Worm (Caenorhabditis elegans) whole organism, L4 larva: ENCODE results near the gene mig-21.
A peak's percentile ranks its signal among the peaks of the same experiment; 100 is the strongest.

Experiments used
- F10B5.3 ChIP-seq: sonication (generic microtip); optimal IDR thresholded peaks from 2 replicates; lab custom pipeline; 2016; ENCODE audit warnings: mild to moderate bottlenecking, missing genetic modification characterization, missing compliant biosample characterization
- F44E2.7 ChIP-seq: fragments of 200-800 bp; sonication (Bioruptor generic); IDR thresholded peaks from 2 replicates; pipeline ENCODE4 v2.1.2; 2022; ENCODE audit warnings: missing genetic modification characterization, missing compliant biosample characterization
- R02D3.7 ChIP-seq: fragments of 150-350 bp; sonication (generic microtip); optimal IDR thresholded peaks from 3 replicates; lab custom pipeline; 2014; ENCODE audit warnings: missing biosample characterization, missing genetic modification characterization
- T20F7.1 ChIP-seq: fragments of 200-800 bp; sonication (Bioruptor generic); optimal IDR thresholded peaks from 2 replicates; lab custom pipeline; 2018; ENCODE audit warnings: mild to moderate bottlenecking, missing genetic modification characterization, missing compliant biosample characterization
- Y75B8A.6 ChIP-seq: fragments of 200-800 bp; sonication (Bioruptor generic); IDR thresholded peaks from 2 replicates; pipeline ENCODE4 v1.3.6; 2022; ENCODE audit warnings: missing genetic modification reagents, missing genetic modification characterization, missing compliant biosample characterization
- ZK546.5 ChIP-seq, 2 experiments: sonication (generic microtip); optimal IDR thresholded peaks; 2 replicates each; lab custom pipeline; 2017; ENCODE audit warnings: missing biosample characterization in 2 of 2, missing genetic modification characterization in 2 of 2
- aha-1 ChIP-seq: fragments of 150-350 bp; peaks from one replicate; lab custom pipeline; 2014; ENCODE audit warnings: missing biosample characterization, missing genetic modification characterization
- ceh-20 ChIP-seq: fragments of 200-800 bp; sonication (Bioruptor generic); IDR thresholded peaks from 2 replicates; pipeline ENCODE4 v1.3.6; 2022; ENCODE audit warnings: missing genetic modification reagents, missing genetic modification characterization, missing compliant biosample characterization
- ceh-62 ChIP-seq: sonication (generic microtip); optimal IDR thresholded peaks from 2 replicates; lab custom pipeline; 2017; ENCODE audit warnings: missing biosample characterization, missing genetic modification characterization
- ceh-82 ChIP-seq: sonication (generic microtip); optimal IDR thresholded peaks from 2 replicates; lab custom pipeline; 2017; ENCODE audit warnings: missing biosample characterization, missing genetic modification characterization
- daf-16 ChIP-seq, 3 experiments: sonication (generic microtip); optimal IDR thresholded peaks; 2 replicates each; lab custom pipeline; 2016 to 2017; ENCODE audit warnings: missing genetic modification characterization in 3 of 3, missing genetic modification reagents in 3 of 3, mild to moderate bottlenecking in 2 of 3, missing compliant biosample characterization in 2 of 3, missing biosample characterization in 1 of 3, moderate library complexity in 1 of 3
- dmd-6 ChIP-seq: fragments of 200-800 bp; sonication (Bioruptor generic); IDR thresholded peaks from 2 replicates; pipeline ENCODE4 v1.3.6; 2022; ENCODE audit warnings: missing genetic modification reagents, missing genetic modification characterization, missing compliant biosample characterization
- dmd-8 ChIP-seq: fragments of 200-800 bp; sonication (Bioruptor generic); IDR thresholded peaks from 2 replicates; pipeline ENCODE4 v1.3.6; 2022; ENCODE audit warnings: missing genetic modification characterization, missing compliant biosample characterization
- dpl-1 ChIP-seq: fragments of 150-350 bp; optimal IDR thresholded peaks from 2 replicates; lab custom pipeline; 2014; ENCODE audit warnings: missing biosample characterization, missing genetic modification reagents, missing genetic modification characterization
- dve-1 ChIP-seq: sonication (generic microtip); optimal IDR thresholded peaks from 2 replicates; lab custom pipeline; 2017; ENCODE audit warnings: antibody characterized with exemption, mild to moderate bottlenecking, missing genetic modification characterization, missing compliant biosample characterization; ENCODE audit not compliant: insufficient read depth
- fos-1 ChIP-seq: fragments of 150-350 bp; optimal IDR thresholded peaks from 2 replicates; lab custom pipeline; 2014; ENCODE audit warnings: missing biosample characterization, missing genetic modification characterization
- gei-8 ChIP-seq: fragments of 200-800 bp; sonication (Bioruptor generic); optimal IDR thresholded peaks from 2 replicates; lab custom pipeline; 2018; ENCODE audit warnings: mild to moderate bottlenecking, missing genetic modification characterization, missing compliant biosample characterization
- hlh-11 ChIP-seq: fragments of 200-800 bp; sonication (Bioruptor generic); optimal IDR thresholded peaks from 2 replicates; lab custom pipeline; 2018; ENCODE audit warnings: mild to moderate bottlenecking, missing genetic modification characterization, missing compliant biosample characterization
- hlh-30 ChIP-seq: sonication (generic microtip); optimal IDR thresholded peaks from 2 replicates; lab custom pipeline; 2017; ENCODE audit warnings: antibody characterized with exemption, mild to moderate bottlenecking, missing genetic modification characterization, missing compliant biosample characterization; ENCODE audit not compliant: insufficient read depth
- hmg-1.1 ChIP-seq: fragments of 200-800 bp; sonication (Bioruptor generic); IDR thresholded peaks from 2 replicates; pipeline ENCODE4 v1.3.6; 2022; ENCODE audit warnings: missing genetic modification reagents, missing genetic modification characterization, missing compliant biosample characterization
- lin-13 ChIP-seq: fragments of 150-350 bp; optimal IDR thresholded peaks from 2 replicates; lab custom pipeline; 2014; ENCODE audit warnings: missing biosample characterization, missing genetic modification reagents, missing genetic modification characterization
- lin-29 ChIP-seq: fragments of 200-800 bp; sonication (Bioruptor generic); IDR thresholded peaks from 2 replicates; pipeline ENCODE4 v1.3.6; 2022; ENCODE audit warnings: missing genetic modification reagents, missing genetic modification characterization, missing compliant biosample characterization
- lin-38 ChIP-seq: fragments of 200-800 bp; sonication (Bioruptor generic); IDR thresholded peaks from 2 replicates; pipeline ENCODE4 v1.3.6; 2022; ENCODE audit warnings: missing genetic modification reagents, missing genetic modification characterization, missing compliant biosample characterization
- madf-5 ChIP-seq, 2 experiments: fragments of 200-800 bp; sonication (Bioruptor generic); IDR thresholded peaks; 2 replicates each; pipeline ENCODE4 v1.3.6; 2022; ENCODE audit warnings: missing compliant biosample characterization in 2 of 2, missing genetic modification characterization in 2 of 2
- madf-9 ChIP-seq: fragments of 200-800 bp; sonication (Bioruptor generic); conservative IDR thresholded peaks from 2 replicates; pipeline ENCODE4 v1.3.6; 2022; ENCODE audit warnings: missing genetic modification reagents, missing genetic modification characterization, missing compliant biosample characterization
- mdl-1 ChIP-seq, 2 experiments: fragments of 150-350 bp in 1 of 2; sonication (generic microtip) in 1 of 2; optimal IDR thresholded peaks; 2 replicates each; lab custom pipeline; 2014 to 2017; ENCODE audit warnings: missing biosample characterization in 2 of 2, missing genetic modification characterization in 2 of 2
- mdt-29 ChIP-seq: fragments of 200-800 bp; sonication (Bioruptor generic); IDR thresholded peaks from 2 replicates; pipeline ENCODE4 v1.3.6; 2022; ENCODE audit warnings: missing genetic modification reagents, missing genetic modification characterization, missing compliant biosample characterization
- mep-1 ChIP-seq: fragments of 150-350 bp; sonication (generic microtip); optimal IDR thresholded peaks from 3 replicates; lab custom pipeline; 2014; ENCODE audit warnings: missing biosample characterization, missing genetic modification characterization
- mes-2 ChIP-seq: sonication (generic microtip); optimal IDR thresholded peaks from 2 replicates; lab custom pipeline; 2016; ENCODE audit warnings: missing genotype, mild to moderate bottlenecking, missing genetic modification characterization, missing compliant biosample characterization; ENCODE audit not compliant: poor library complexity, severe bottlenecking
- mxl-3 ChIP-seq: fragments of 200-800 bp; sonication (Bioruptor generic); optimal IDR thresholded peaks from 2 replicates; lab custom pipeline; 2018; ENCODE audit warnings: mild to moderate bottlenecking, missing genetic modification characterization, missing compliant biosample characterization
- nhr-11 ChIP-seq: fragments of 150-350 bp; optimal IDR thresholded peaks from 2 replicates; lab custom pipeline; 2014; ENCODE audit warnings: missing biosample characterization, missing genetic modification characterization
- nhr-28 ChIP-seq: fragments of 150-350 bp; optimal IDR thresholded peaks from 2 replicates; lab custom pipeline; 2014; ENCODE audit warnings: missing biosample characterization, missing genetic modification characterization
- nhr-42 ChIP-seq: fragments of 200-800 bp; sonication (Bioruptor generic); IDR thresholded peaks from 2 replicates; pipeline ENCODE4 v1.3.6; 2022; ENCODE audit warnings: missing genetic modification characterization, missing compliant biosample characterization
- nhr-6 ChIP-seq: fragments of 150-350 bp; optimal IDR thresholded peaks from 2 replicates; lab custom pipeline; 2014; ENCODE audit warnings: missing biosample characterization, missing genetic modification characterization
- nhr-77 ChIP-seq: fragments of 150-350 bp; optimal IDR thresholded peaks from 2 replicates; lab custom pipeline; 2014; ENCODE audit warnings: missing biosample characterization, missing genetic modification characterization
- pqm-1 ChIP-seq: sonication (generic microtip); optimal IDR thresholded peaks from 2 replicates; lab custom pipeline; 2017; ENCODE audit warnings: missing biosample characterization, missing genetic modification characterization
- rbr-2 ChIP-seq: sonication (generic microtip); optimal IDR thresholded peaks from 2 replicates; lab custom pipeline; 2016; ENCODE audit warnings: missing genotype, missing genetic modification characterization, missing compliant biosample characterization
- saeg-2 ChIP-seq: fragments of 200-800 bp; sonication (Bioruptor generic); IDR thresholded peaks from 2 replicates; pipeline ENCODE4 v1.3.6; 2022; ENCODE audit warnings: missing genetic modification reagents, missing genetic modification characterization, missing compliant biosample characterization
- skn-1 ChIP-seq: fragments of 150-350 bp; optimal IDR thresholded peaks from 2 replicates; lab custom pipeline; 2014; ENCODE audit warnings: missing biosample characterization, missing genetic modification characterization
- spr-3 ChIP-seq: fragments of 200-800 bp; sonication (Bioruptor generic); optimal IDR thresholded peaks from 2 replicates; lab custom pipeline; 2018; ENCODE audit warnings: mild to moderate bottlenecking, missing genetic modification characterization, missing compliant biosample characterization
- unc-130 ChIP-seq: sonication (generic microtip); optimal IDR thresholded peaks from 2 replicates; lab custom pipeline; 2016; ENCODE audit warnings: missing genetic modification reagents, missing genetic modification characterization, missing compliant biosample characterization
- unc-39 ChIP-seq: sonication (generic microtip); optimal IDR thresholded peaks from 2 replicates; lab custom pipeline; 2017; ENCODE audit warnings: missing biosample characterization, missing genetic modification characterization
- unc-62 ChIP-seq, 3 experiments: fragments of 150-350 bp in 1 of 3; sonication (generic microtip); optimal IDR thresholded peaks in 2 of 3; peaks in 1 of 3; 1 replicate in 1 of 3; 2 replicates in 2 of 3; lab custom pipeline; 2014 to 2017; ENCODE audit warnings: missing biosample characterization in 3 of 3, missing genetic modification characterization in 3 of 3, missing genetic modification reagents in 3 of 3, missing genotype in 1 of 3
- zip-2 ChIP-seq: fragments of 150-350 bp; optimal IDR thresholded peaks from 2 replicates; lab custom pipeline; 2014; ENCODE audit warnings: missing biosample characterization, missing genetic modification characterization

Gene mig-21

ce11 chrIII:5840815-5841573 is 37.2 kb downstream of the mig-21 start:
- no peak for TF ChIP-seq ceh-82 (tag; lab: Kevin White, UChicago)
- TF ChIP-seq nhr-6, result no peak
- 0 out of 2 replicates have a peak, but pooled peaks have one; percentile 19 for TF ChIP-seq hmg-1.1
- no peak for TF ChIP-seq F44E2.7 (GFP tag; lab: Robert Waterston, UW)
- TF ChIP-seq dmd-8 (GFP tag; lab: Robert Waterston, UW), result no peak
- no peak for TF ChIP-seq lin-38
- TF ChIP-seq nhr-11 (tag; lab: Kevin White, UChicago), result no peak
- TF ChIP-seq unc-39 (tag; lab: Kevin White, UChicago), result no peak
- peak; percentile 56 for TF ChIP-seq dve-1 (tag; lab: Kevin White, UChicago)
- no peak for TF ChIP-seq Y75B8A.6 (GFP tag; lab: Robert Waterston, UW)
- TF ChIP-seq madf-5 (GFP tag; IDR thresholded peaks at IDR 0.05; lab: Robert Waterston, UW), result no peak
- no peak for TF ChIP-seq skn-1 (tag; lab: Kevin White, UChicago)
- peak; percentile 64 for TF ChIP-seq dmd-6
- peak; percentile 52 for TF ChIP-seq hlh-30 (tag; lab: Kevin White, UChicago)
- no peak for TF ChIP-seq madf-9 (GFP tag; lab: Robert Waterston, UW)
- TF ChIP-seq zip-2 (tag; lab: Kevin White, UChicago), result no peak
- no peak for TF ChIP-seq ZK546.5 (tag; optimal IDR thresholded peaks at IDR 0.05; lab: Kevin White, UChicago)
- no peak for TF ChIP-seq pqm-1 (tag; lab: Kevin White, UChicago)
- no peak for TF ChIP-seq R02D3.7
- TF ChIP-seq unc-62 (GFP tag; optimal IDR thresholded peaks at IDR 0.05 in 1 of 2; lab: Kevin White, UChicago), result peak in 1 of 2 experiments; percentile 52
- TF ChIP-seq unc-62 (tag; optimal IDR thresholded peaks at IDR 0.05; lab: Kevin White, UChicago), result no peak
- no peak for TF ChIP-seq F10B5.3 (tag; lab: Kevin White, UChicago)
- no peak for TF ChIP-seq daf-16 (GFP tag; optimal IDR thresholded peaks at IDR 0.05; lab: Kevin White, UChicago)
- peak; percentile 7 for TF ChIP-seq daf-16 (tag; optimal IDR thresholded peaks at IDR 0.05; lab: Kevin White, UChicago)
- no peak for TF ChIP-seq fos-1 (tag; lab: Kevin White, UChicago)
- TF ChIP-seq ceh-20 (GFP tag; lab: Robert Waterston, UW), result no peak
- TF ChIP-seq nhr-77, result no peak
- TF ChIP-seq spr-3, result no peak
- no peak for TF ChIP-seq T20F7.1 (GFP tag; lab: Kevin White, UChicago)
- TF ChIP-seq aha-1, result peak; percentile 47
- TF ChIP-seq ceh-62, result no peak
- TF ChIP-seq lin-13 (GFP tag; lab: Kevin White, UChicago), result no peak
- TF ChIP-seq mdl-1 (tag; optimal IDR thresholded peaks at IDR 0.05; lab: Kevin White, UChicago), result no peak
- TF ChIP-seq dpl-1 (GFP tag; lab: Kevin White, UChicago), result no peak
- no peak for TF ChIP-seq mep-1
- no peak for TF ChIP-seq saeg-2 (GFP tag; lab: Robert Waterston, UW)
- TF ChIP-seq lin-29 (GFP tag; lab: Robert Waterston, UW), result no peak

- TF ChIP-seq unc-130, result no peak
- TF ChIP-seq mes-2 (tag; lab: Kevin White, UChicago), result peak; percentile 24
- 0 out of 2 replicates have a peak, but pooled peaks have one; percentile 8 for TF ChIP-seq mdt-29 (GFP tag; lab: Robert Waterston, UW)
- TF ChIP-seq gei-8, result no peak
- TF ChIP-seq madf-5 (GFP tag; IDR thresholded peaks at IDR 0.05; lab: Robert Waterston, UW), result 0 out of 4 replicates have a peak, but pooled peaks of 1 of the 2 experiments have one; percentile 35
- peak; percentile 59 for TF ChIP-seq pqm-1 (tag; lab: Kevin White, UChicago)
- no peak for TF ChIP-seq rbr-2 (tag; lab: Kevin White, UChicago)
- peak; percentile 43; the same call in 1 of the 2 replicates for TF ChIP-seq dmd-6
- TF ChIP-seq unc-62 (GFP tag; optimal IDR thresholded peaks at IDR 0.05 in 1 of 2; lab: Kevin White, UChicago), result peak in 1 of 2 experiments; percentile 87
- TF ChIP-seq unc-62 (tag; optimal IDR thresholded peaks at IDR 0.05; lab: Kevin White, UChicago), result no peak
- peak; percentile 45 for TF ChIP-seq hlh-11 (tag; lab: Kevin White, UChicago)
- no peak for TF ChIP-seq daf-16 (GFP tag; optimal IDR thresholded peaks at IDR 0.05; lab: Kevin White, UChicago)
- peak; percentile 49 for TF ChIP-seq daf-16 (tag; optimal IDR thresholded peaks at IDR 0.05; lab: Kevin White, UChicago)
- peak; percentile 61 for TF ChIP-seq mxl-3
- TF ChIP-seq nhr-42 (GFP tag; lab: Robert Waterston, UW), result no peak
- peak; percentile 41 for TF ChIP-seq nhr-28
- TF ChIP-seq dve-1 (tag; lab: Kevin White, UChicago), result peak; percentile 16
Observed at ce11 chrIII:5840277-5840676, 37.9 kb downstream of the mig-21 start.
